Fruit fly (Drosophila melanogaster): Measurements from ENCODE around the gene CG12659.

DNA sequence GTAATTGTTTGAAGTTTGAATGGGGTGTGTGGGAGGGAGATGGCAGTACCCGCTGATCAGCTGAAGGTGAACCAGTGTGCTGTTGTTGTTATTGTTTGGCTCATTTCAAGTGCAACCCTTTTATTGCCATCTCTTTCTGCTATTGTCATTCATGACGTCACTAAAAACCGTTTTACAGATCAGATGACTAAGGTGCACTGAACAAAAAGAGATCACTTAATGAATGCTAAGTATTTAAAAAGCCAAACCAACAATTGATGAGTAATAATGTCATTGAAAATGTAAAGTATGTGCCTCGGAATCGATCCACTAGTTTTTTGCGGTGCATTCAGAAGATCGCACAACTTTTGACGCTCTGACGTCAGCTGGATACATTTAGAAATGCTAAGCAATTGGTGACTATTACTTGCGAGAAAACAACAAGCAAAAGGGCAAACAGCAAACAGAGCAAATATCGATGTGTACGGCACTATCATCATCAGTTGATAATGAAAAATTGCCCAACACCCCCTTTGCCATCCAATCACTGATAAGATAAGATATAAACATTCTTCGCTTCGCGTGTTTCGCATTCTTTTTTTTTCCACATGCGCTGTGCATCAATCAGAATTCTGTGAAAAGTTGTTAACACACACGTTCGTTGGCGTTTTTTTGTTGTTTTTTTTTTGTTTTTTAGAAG, 16.7 kb downstream of the CG12659 start:
- TF ChIP-seq h (optimal IDR thresholded peaks at IDR 0.05), result no peak
- no peak for TF ChIP-seq Myc (optimal IDR thresholded peaks at IDR 0.05)
- TF ChIP-seq psq (optimal IDR thresholded peaks at IDR 0.05), result no peak
- no peak for TF ChIP-seq ttk (optimal IDR thresholded peaks at IDR 0.05)
